Worm (Caenorhabditis elegans) whole organism, L1 larva: Measurements from ENCODE around the gene Y46H3C.5.
A peak's percentile ranks its signal among the peaks of the same experiment; 100 is the strongest.

ENCODE experiments used
- C04F5.9 ChIP-seq: sonication (generic microtip); optimal IDR thresholded peaks from 2 replicates; lab custom pipeline; 2016; ENCODE audit warnings: missing genetic modification characterization, missing compliant biosample characterization
- C34B4.2 ChIP-seq: sonication (generic microtip); optimal IDR thresholded peaks from 2 replicates; lab custom pipeline; 2017; ENCODE audit warnings: mild to moderate bottlenecking, missing genetic modification characterization, missing compliant biosample characterization
- F16B12.6 ChIP-seq: fragments of 150-350 bp; optimal IDR thresholded peaks from 2 replicates; lab custom pipeline; 2014; ENCODE audit warnings: missing biosample characterization, missing genetic modification characterization
- Y116A8C.19 ChIP-seq: sonication (generic microtip); optimal IDR thresholded peaks from 2 replicates; lab custom pipeline; 2016; ENCODE audit warnings: missing compliant biosample characterization, missing genetic modification characterization, borderline replicate concordance
- aha-1 ChIP-seq: fragments of 150-350 bp; optimal IDR thresholded peaks from 2 replicates; lab custom pipeline; 2014; ENCODE audit warnings: missing biosample characterization, missing genetic modification characterization
- alr-1 ChIP-seq: fragments of 200-800 bp; sonication (Bioruptor generic); optimal IDR thresholded peaks from 2 replicates; lab custom pipeline; 2018; ENCODE audit warnings: borderline replicate concordance, mild to moderate bottlenecking, missing genetic modification characterization, missing compliant biosample characterization
- aly-2 ChIP-seq: fragments of 150-350 bp; optimal IDR thresholded peaks from 2 replicates; lab custom pipeline; 2014; ENCODE audit warnings: missing biosample characterization, missing genetic modification characterization
- blmp-1 ChIP-seq: fragments of 150-350 bp; optimal IDR thresholded peaks from 2 replicates; lab custom pipeline; 2014; ENCODE audit warnings: missing biosample characterization, missing genetic modification characterization
- ceh-82 ChIP-seq, 3 experiments: fragments of 150-350 bp in 1 of 3; sonication (generic microtip) in 2 of 3; optimal IDR thresholded peaks; 2 replicates each; lab custom pipeline; 2014 to 2017; ENCODE audit warnings: missing biosample characterization in 3 of 3, missing genetic modification characterization in 3 of 3
- ces-1 ChIP-seq: fragments of 150-350 bp; optimal IDR thresholded peaks from 2 replicates; lab custom pipeline; 2014; ENCODE audit warnings: missing biosample characterization, missing genetic modification reagents, missing genetic modification characterization
- dsc-1 ChIP-seq: sonication (generic microtip); optimal IDR thresholded peaks from 2 replicates; lab custom pipeline; 2016; ENCODE audit warnings: mild to moderate bottlenecking, missing genetic modification characterization, missing compliant biosample characterization
- egl-13 ChIP-seq: sonication (generic microtip); optimal IDR thresholded peaks from 2 replicates; lab custom pipeline; 2016; ENCODE audit warnings: missing genotype, missing genetic modification reagents, missing genetic modification characterization, missing compliant biosample characterization
- egl-27 ChIP-seq, 2 experiments: fragments of 150-350 bp in 1 of 2; sonication (generic microtip); optimal IDR thresholded peaks; 3 replicates each; lab custom pipeline; 2017 to 2018; ENCODE audit warnings: missing biosample characterization in 2 of 2, missing genetic modification characterization in 2 of 2, missing genetic modification reagents in 2 of 2
- elt-2 ChIP-seq: sonication (generic microtip); optimal IDR thresholded peaks from 2 replicates; lab custom pipeline; 2016; ENCODE audit warnings: missing genetic modification characterization, mild to moderate bottlenecking, inconsistent platforms, missing compliant biosample characterization, missing genetic modification reagents
- ets-5 ChIP-seq: fragments of 200-800 bp; sonication (Bioruptor generic); IDR thresholded peaks from 2 replicates; pipeline ENCODE4 v1.3.6; 2022; ENCODE audit warnings: missing genetic modification characterization, missing compliant biosample characterization
- fkh-10 ChIP-seq: sonication (generic microtip); optimal IDR thresholded peaks from 2 replicates; lab custom pipeline; 2017; ENCODE audit warnings: missing biosample characterization, missing genetic modification reagents, missing genetic modification characterization
- fkh-4 ChIP-seq: sonication (generic microtip); optimal IDR thresholded peaks from 2 replicates; lab custom pipeline; 2016; ENCODE audit warnings: missing compliant biosample characterization, missing genetic modification characterization, borderline replicate concordance
- fkh-8 ChIP-seq: sonication (generic microtip); optimal IDR thresholded peaks from 2 replicates; lab custom pipeline; 2016; ENCODE audit warnings: mild to moderate bottlenecking, missing genetic modification characterization, missing compliant biosample characterization
- irx-1 ChIP-seq: sonication (generic microtip); optimal IDR thresholded peaks from 2 replicates; lab custom pipeline; 2016; ENCODE audit warnings: missing genetic modification characterization, missing compliant biosample characterization
- lin-13 ChIP-seq: fragments of 150-350 bp; optimal IDR thresholded peaks from 2 replicates; lab custom pipeline; 2014; ENCODE audit warnings: missing biosample characterization, missing genetic modification reagents, missing genetic modification characterization
- lin-15B ChIP-seq: fragments of 150-350 bp; sonication (generic microtip); optimal IDR thresholded peaks from 3 replicates; lab custom pipeline; 2014; ENCODE audit warnings: missing biosample characterization, missing genetic modification characterization
- lin-35 ChIP-seq, 2 experiments: fragments of 150-350 bp; optimal IDR thresholded peaks; 2 replicates each; lab custom pipeline; 2014; ENCODE audit warnings: missing biosample characterization in 2 of 2, missing genetic modification characterization in 2 of 2, missing genetic modification reagents in 2 of 2
- mep-1 ChIP-seq: fragments of 150-350 bp; optimal IDR thresholded peaks from 2 replicates; lab custom pipeline; 2014; ENCODE audit warnings: missing biosample characterization, missing genetic modification characterization
- nhr-20 ChIP-seq: sonication (generic microtip); optimal IDR thresholded peaks from 2 replicates; lab custom pipeline; 2016; ENCODE audit warnings: mild to moderate bottlenecking, missing genetic modification characterization, missing compliant biosample characterization
- nhr-28 ChIP-seq: fragments of 150-350 bp; optimal IDR thresholded peaks from 2 replicates; lab custom pipeline; 2014; ENCODE audit warnings: missing biosample characterization, missing genetic modification characterization
- nhr-90 ChIP-seq: sonication (generic microtip); optimal IDR thresholded peaks from 2 replicates; lab custom pipeline; 2016; ENCODE audit warnings: mild to moderate bottlenecking, missing genetic modification characterization, missing compliant biosample characterization; ENCODE audit not compliant: poor library complexity
- pax-3 ChIP-seq: fragments of 200-800 bp; sonication (Bioruptor generic); optimal IDR thresholded peaks from 2 replicates; lab custom pipeline; 2018; ENCODE audit warnings: mild to moderate bottlenecking, missing genetic modification characterization, moderate library complexity, missing compliant biosample characterization
- rnt-1 ChIP-seq: sonication (generic microtip); optimal IDR thresholded peaks from 2 replicates; lab custom pipeline; 2016; ENCODE audit warnings: mild to moderate bottlenecking, missing genetic modification characterization, moderate library complexity, missing compliant biosample characterization
- snpc-4 ChIP-seq: fragments of 150-350 bp; optimal IDR thresholded peaks from 2 replicates; lab custom pipeline; 2014; ENCODE audit warnings: missing biosample characterization, missing genetic modification characterization
- tbx-2 ChIP-seq: sonication (generic microtip); optimal IDR thresholded peaks from 2 replicates; lab custom pipeline; 2016; ENCODE audit warnings: missing genetic modification characterization, missing compliant biosample characterization
- unc-130 ChIP-seq: fragments of 150-350 bp; optimal IDR thresholded peaks from 2 replicates; lab custom pipeline; 2017; ENCODE audit warnings: missing biosample characterization, missing genetic modification characterization, inconsistent platforms
- unc-62 ChIP-seq: fragments of 150-350 bp; optimal IDR thresholded peaks from 2 replicates; lab custom pipeline; 2014; ENCODE audit warnings: missing biosample characterization, missing genetic modification reagents, missing genetic modification characterization
- vab-15 ChIP-seq: sonication (generic microtip); optimal IDR thresholded peaks from 2 replicates; lab custom pipeline; 2017; ENCODE audit warnings: missing genotype, mild to moderate bottlenecking, missing genetic modification characterization, missing compliant biosample characterization
- xbp-1 ChIP-seq: sonication (generic microtip); optimal IDR thresholded peaks from 2 replicates; lab custom pipeline; 2016; ENCODE audit warnings: missing genetic modification characterization, missing compliant biosample characterization
- zag-1 ChIP-seq: fragments of 150-350 bp; optimal IDR thresholded peaks from 2 replicates; lab custom pipeline; 2014; ENCODE audit warnings: missing biosample characterization, missing genetic modification characterization
- ztf-11 ChIP-seq, 2 experiments: sonication (generic microtip); optimal IDR thresholded peaks; 2 replicates each; lab custom pipeline; 2016 to 2017; ENCODE audit warnings: missing genetic modification characterization in 2 of 2, missing biosample characterization in 1 of 2, missing compliant biosample characterization in 1 of 2

The Y46H3C.5 gene

ce11 chrV:1666904-1667303, 25.4 kb downstream of the Y46H3C.5 start, which contains the start of gene K04F1.8:
K04F1.8 (plus strand) TSS chrV:1667204.
- TF ChIP-seq alr-1 (tag; lab: Kevin White, UChicago) (no peak), blmp-1 (tag; lab: Kevin White, UChicago) (no peak), nhr-90 (tag; lab: Kevin White, UChicago) (no peak), unc-130 (tag; lab: Kevin White, UChicago) (no peak), irx-1 (tag; lab: Kevin White, UChicago) (no peak), ceh-82 (tag; optimal IDR thresholded peaks at IDR 0.05; lab: Kevin White, UChicago) (no peak), C04F5.9 (tag; lab: Kevin White, UChicago) (no peak), aha-1 (tag; lab: Kevin White, UChicago) (no peak), ztf-11 (tag; optimal IDR thresholded peaks at IDR 0.05; lab: Kevin White, UChicago) (no peak), snpc-4 (tag; lab: Kevin White, UChicago) (no peak)

ce11 chrV:1664921-1665320, 27.4 kb downstream of the Y46H3C.5 start, which contains the start of gene K04F1.9:
K04F1.9 (plus strand) TSS chrV:1665221.
- TF ChIP-seq nhr-20 (tag; lab: Kevin White, UChicago) = no peak
- TF ChIP-seq aly-2 (tag; lab: Kevin White, UChicago) = no peak
- TF ChIP-seq elt-2 (tag; lab: Kevin White, UChicago) = no peak
- no peak for TF ChIP-seq lin-35 (GFP tag; optimal IDR thresholded peaks at IDR 0.05; lab: Kevin White, UChicago)
- TF ChIP-seq lin-15B = no peak
- no peak for TF ChIP-seq irx-1 (tag; lab: Kevin White, UChicago)
- TF ChIP-seq blmp-1 (tag; lab: Kevin White, UChicago) = no peak
- no peak for TF ChIP-seq C34B4.2

- TF ChIP-seq egl-27 (tag; optimal IDR thresholded peaks at IDR 0.05; lab: Kevin White, UChicago) = no peak
- no peak for TF ChIP-seq xbp-1 (tag; lab: Kevin White, UChicago)
- TF ChIP-seq vab-15 (tag; lab: Kevin White, UChicago) = no peak
- no peak for TF ChIP-seq lin-13 (GFP tag; lab: Kevin White, UChicago)
- TF ChIP-seq C34B4.2 = no peak
- no peak for TF ChIP-seq Y116A8C.19
- no peak for TF ChIP-seq unc-62 (GFP tag; lab: Kevin White, UChicago)
- no peak for TF ChIP-seq F16B12.6
- no peak for TF ChIP-seq nhr-28 (tag; lab: Kevin White, UChicago)
- no peak for TF ChIP-seq mep-1 (tag; lab: Kevin White, UChicago)
- TF ChIP-seq snpc-4 (tag; lab: Kevin White, UChicago) = no peak
- TF ChIP-seq fkh-10 = no peak
- TF ChIP-seq, all 84 proteins: peak for 0
Observed at ce11 chrV:1662270-1662669, 30.0 kb downstream of the Y46H3C.5 start, which contains the start of gene irld-40. irld-40 (plus strand) TSS chrV:1662570.

ce11 chrV:1654845-1655244, 37.5 kb downstream of the Y46H3C.5 start, which contains the start of gene irld-11:
irld-11 (plus strand) TSS chrV:1655145.
- TF ChIP-seq elt-2 (tag; lab: Kevin White, UChicago) = no peak
- TF ChIP-seq pax-3 (tag; lab: Kevin White, UChicago) = no peak
- TF ChIP-seq rnt-1 (tag; lab: Kevin White, UChicago) = no peak
- TF ChIP-seq nhr-20 (tag; lab: Kevin White, UChicago) = peak; percentile 32
- TF ChIP-seq fkh-8 (tag; lab: Kevin White, UChicago) = peak; percentile 82

- TF ChIP-seq ets-5 = no peak
- no peak for TF ChIP-seq fkh-8 (tag; lab: Kevin White, UChicago)
- TF ChIP-seq snpc-4 (tag; lab: Kevin White, UChicago) = no peak
- no peak for TF ChIP-seq egl-27 (tag; optimal IDR thresholded peaks at IDR 0.05; lab: Kevin White, UChicago)
- no peak for TF ChIP-seq egl-13
- TF ChIP-seq lin-15B = no peak
- no peak for TF ChIP-seq fkh-4 (tag; lab: Kevin White, UChicago)
- no peak for TF ChIP-seq unc-62 (GFP tag; lab: Kevin White, UChicago)
- no peak for TF ChIP-seq xbp-1 (tag; lab: Kevin White, UChicago)
- no peak for TF ChIP-seq ces-1 (GFP tag; lab: Kevin White, UChicago)
- TF ChIP-seq fkh-10 = no peak
- no peak for TF ChIP-seq dsc-1
- TF ChIP-seq zag-1 (tag; lab: Kevin White, UChicago) = no peak
- no peak for TF ChIP-seq tbx-2 (tag; lab: Kevin White, UChicago)
- TF ChIP-seq alr-1 (tag; lab: Kevin White, UChicago) = no peak
- TF ChIP-seq, all 84 proteins: peak for 0
Observed at ce11 chrV:1651045-1651444, 41.2 kb downstream of the Y46H3C.5 start, which contains the start of gene irld-44. irld-44 (plus strand) TSS chrV:1651345.
